Fruit fly (Drosophila melanogaster) whole organism, embryonic: ENCODE data around the gene CG11617.

Experiments
- ATbp ChIP-seq: fragments of 200-800 bp; sonication (Bioruptor generic); optimal IDR thresholded peaks from 2 replicates; lab custom pipeline; 2017; ENCODE audit warnings: missing biosample characterization, mild to moderate bottlenecking, missing genetic modification characterization, missing genetic modification reagents
- B-H1 ChIP-seq: fragments of 200-800 bp; sonication (Bioruptor generic); IDR thresholded peaks from 3 replicates; pipeline ENCODE4 v1.3.6; 2022; ENCODE audit warnings: missing biosample characterization, missing genetic modification characterization
- CG10565 ChIP-seq: fragments of 200-800 bp; sonication (Bioruptor generic); optimal IDR thresholded peaks from 3 replicates; lab custom pipeline; 2016; ENCODE audit warnings: missing biosample characterization, mild to moderate bottlenecking, missing genetic modification characterization
- CG10654 ChIP-seq: fragments of 200-800 bp; sonication (Bioruptor generic); optimal IDR thresholded peaks from 2 replicates; lab custom pipeline; 2016; ENCODE audit warnings: missing biosample characterization, missing genetic modification characterization
- CG13287 ChIP-seq: fragments of 200-800 bp; sonication (Bioruptor generic); IDR thresholded peaks from 2 replicates; pipeline ENCODE4 v1.3.6; 2022; ENCODE audit warnings: missing biosample characterization, missing genetic modification characterization; ENCODE audit not compliant: partially characterized antibody
- CG13296 ChIP-seq: fragments of 200-800 bp; sonication (Bioruptor generic); optimal IDR thresholded peaks from 3 replicates; lab custom pipeline; 2018; ENCODE audit warnings: missing biosample characterization, mild to moderate bottlenecking, missing genetic modification characterization
- CG13894 ChIP-seq: fragments of 200-800 bp; sonication (Bioruptor generic); optimal IDR thresholded peaks from 3 replicates; lab custom pipeline; 2018; ENCODE audit warnings: missing biosample characterization, mild to moderate bottlenecking, missing genetic modification characterization, moderate library complexity
- CG14050 ChIP-seq: fragments of 200-800 bp; sonication (Bioruptor generic); IDR thresholded peaks from 3 replicates; pipeline ENCODE4 v1.3.6; 2022; ENCODE audit warnings: missing biosample characterization, missing genetic modification characterization
- CG14441 ChIP-seq: fragments of 200-800 bp; sonication (Bioruptor generic); IDR thresholded peaks from 2 replicates; pipeline ENCODE4 v1.3.6; 2022; ENCODE audit warnings: missing biosample characterization, missing genetic modification characterization
- CG17328 ChIP-seq: fragments of 200-800 bp; sonication (Bioruptor generic); IDR thresholded peaks from 2 replicates; pipeline ENCODE4 v1.3.6; 2022; ENCODE audit warnings: missing biosample characterization, missing genetic modification characterization
- CG17912 ChIP-seq: fragments of 200-800 bp; sonication (Bioruptor generic); optimal IDR thresholded peaks from 2 replicates; lab custom pipeline; 2018; ENCODE audit warnings: missing biosample characterization, mild to moderate bottlenecking, missing genetic modification characterization
- CG18476 ChIP-seq: fragments of 200-800 bp; sonication (Bioruptor generic); optimal IDR thresholded peaks from 2 replicates; lab custom pipeline; 2016; ENCODE audit warnings: missing biosample characterization, mild to moderate bottlenecking, missing genetic modification characterization
- CG2678 ChIP-seq: fragments of 200-800 bp; sonication (Bioruptor generic); optimal IDR thresholded peaks from 3 replicates; lab custom pipeline; 2019; ENCODE audit warnings: missing biosample characterization, mild to moderate bottlenecking, missing genetic modification characterization, moderate library complexity
- CG31365 ChIP-seq: fragments of 200-800 bp; sonication (Bioruptor generic); optimal IDR thresholded peaks from 2 replicates; lab custom pipeline; 2018; ENCODE audit warnings: missing biosample characterization, mild to moderate bottlenecking, missing genetic modification characterization
- CG34376 ChIP-seq: fragments of 200-800 bp; sonication (Bioruptor generic); optimal IDR thresholded peaks from 2 replicates; lab custom pipeline; 2018; ENCODE audit warnings: missing biosample characterization, mild to moderate bottlenecking, missing genetic modification characterization
- CG5245 ChIP-seq: fragments of 200-800 bp; sonication (Bioruptor generic); optimal IDR thresholded peaks from 3 replicates; lab custom pipeline; 2016; ENCODE audit warnings: missing biosample characterization, missing genetic modification characterization
- CG6683 ChIP-seq: fragments of 200-800 bp; sonication (Bioruptor generic); optimal IDR thresholded peaks from 2 replicates; lab custom pipeline; 2017; ENCODE audit warnings: missing biosample characterization, mild to moderate bottlenecking, missing genetic modification characterization, missing genetic modification reagents
- CG7928 ChIP-seq: fragments of 200-800 bp; sonication (Bioruptor generic); optimal IDR thresholded peaks from 2 replicates; lab custom pipeline; 2017; ENCODE audit warnings: missing biosample characterization, mild to moderate bottlenecking, missing genetic modification characterization
- CG9876 ChIP-seq: fragments of 200-800 bp; sonication (Bioruptor generic); optimal IDR thresholded peaks from 2 replicates; lab custom pipeline; 2016; ENCODE audit warnings: missing biosample characterization, missing genetic modification characterization
- Dip2 ChIP-seq: fragments of 200-800 bp; sonication (Bioruptor generic); IDR thresholded peaks from 2 replicates; pipeline ENCODE4 v1.3.6; 2022; ENCODE audit warnings: missing biosample characterization, missing genetic modification characterization
- Eip74EF ChIP-seq, 2 experiments: fragments of 200-800 bp in 1 of 2; fragments of >200 bp in 1 of 2; sonication (Bioruptor generic) in 1 of 2; optimal IDR thresholded peaks; 2 replicates each; lab custom pipeline; 2017 to 2019; ENCODE audit warnings: missing biosample characterization in 2 of 2, missing genetic modification characterization in 2 of 2, mild to moderate bottlenecking in 1 of 2, moderate library complexity in 1 of 2
- Fer3 ChIP-seq: fragments of 200-800 bp; sonication (Bioruptor generic); optimal IDR thresholded peaks from 2 replicates; lab custom pipeline; 2018; ENCODE audit warnings: missing biosample characterization, mild to moderate bottlenecking, missing genetic modification characterization, moderate library complexity
- HmgD ChIP-seq: fragments of 200-800 bp; sonication (Bioruptor generic); optimal IDR thresholded peaks from 3 replicates; lab custom pipeline; 2016; ENCODE audit warnings: missing biosample characterization, missing genetic modification characterization
- Hmx ChIP-seq: fragments of 200-800 bp; sonication (Bioruptor generic); optimal IDR thresholded peaks from 2 replicates; lab custom pipeline; 2016; ENCODE audit warnings: missing biosample characterization, missing genetic modification characterization
- Nf-YA ChIP-seq: fragments of 200-800 bp; sonication (Bioruptor generic); IDR thresholded peaks from 2 replicates; pipeline ENCODE4 v1.3.6; 2022; ENCODE audit warnings: missing biosample characterization, missing genetic modification characterization
- Rfx ChIP-seq: fragments of 200-800 bp; sonication (Bioruptor generic); IDR thresholded peaks from 2 replicates; pipeline ENCODE4 v1.3.6; 2022; ENCODE audit warnings: missing biosample characterization, missing genetic modification characterization
- Rx ChIP-seq: fragments of 200-800 bp; sonication (Bioruptor generic); IDR thresholded peaks from 2 replicates; pipeline ENCODE4 v1.3.6; 2022; ENCODE audit warnings: missing biosample characterization, missing genetic modification characterization
- Taf1 ChIP-seq: fragments of 200-800 bp; sonication (Bioruptor generic); IDR thresholded peaks from 2 replicates; pipeline ENCODE4 v1.3.6; 2022; ENCODE audit warnings: missing biosample characterization, missing genetic modification characterization
- ab ChIP-seq: fragments of 200-800 bp; sonication (Bioruptor generic); optimal IDR thresholded peaks from 2 replicates; lab custom pipeline; 2016; ENCODE audit warnings: missing biosample characterization, missing genetic modification characterization
- az2 ChIP-seq: fragments of 200-800 bp; sonication (Bioruptor generic); optimal IDR thresholded peaks from 3 replicates; lab custom pipeline; 2016; ENCODE audit warnings: missing biosample characterization, missing genetic modification characterization
- bab2 ChIP-seq: fragments of 200-800 bp; sonication (Bioruptor generic); optimal IDR thresholded peaks from 2 replicates; lab custom pipeline; 2016; ENCODE audit warnings: missing biosample characterization, missing genetic modification characterization
- bigmax ChIP-seq: fragments of 200-800 bp; sonication (Bioruptor generic); optimal IDR thresholded peaks from 2 replicates; lab custom pipeline; 2018; ENCODE audit warnings: missing biosample characterization, mild to moderate bottlenecking, missing genetic modification characterization
- cad ChIP-seq: fragments of >200 bp; optimal IDR thresholded peaks from 2 replicates; lab custom pipeline; 2017; ENCODE audit warnings: missing biosample characterization, missing genetic modification characterization
- cas ChIP-seq: fragments of 200-800 bp; sonication (Bioruptor generic); IDR thresholded peaks from 2 replicates; pipeline ENCODE4 v1.3.6; 2022; ENCODE audit warnings: missing biosample characterization, missing genetic modification characterization
- crp ChIP-seq, 2 experiments: fragments of 200-800 bp; sonication (Bioruptor generic); optimal IDR thresholded peaks; 2 replicates in 1 of 2; 3 replicates in 1 of 2; lab custom pipeline; 2017; ENCODE audit warnings: missing biosample characterization in 2 of 2, missing genetic modification characterization in 2 of 2, mild to moderate bottlenecking in 1 of 2, moderate library complexity in 1 of 2
- da ChIP-seq: fragments of 200-800 bp; sonication (Bioruptor generic); optimal IDR thresholded peaks from 2 replicates; lab custom pipeline; 2016; ENCODE audit warnings: missing biosample characterization, missing genetic modification characterization
- dmrt11E ChIP-seq: fragments of 200-800 bp; sonication (Bioruptor generic); optimal IDR thresholded peaks from 3 replicates; lab custom pipeline; 2018; ENCODE audit warnings: missing biosample characterization, mild to moderate bottlenecking, missing genetic modification characterization, moderate library complexity
- ems ChIP-seq: fragments of 200-800 bp; sonication (Bioruptor generic); optimal IDR thresholded peaks from 3 replicates; lab custom pipeline; 2016; ENCODE audit warnings: missing biosample characterization, missing genetic modification characterization
- gfzf ChIP-seq: fragments of 200-800 bp; sonication (Bioruptor generic); optimal IDR thresholded peaks from 2 replicates; lab custom pipeline; 2016; ENCODE audit warnings: missing biosample characterization, mild to moderate bottlenecking, missing genetic modification characterization, moderate library complexity
- hth ChIP-seq: fragments of >200 bp; optimal IDR thresholded peaks from 2 replicates; lab custom pipeline; 2017; ENCODE audit warnings: inconsistent platforms
- klu ChIP-seq: fragments of 200-800 bp; sonication (Bioruptor generic); IDR thresholded peaks from 2 replicates; pipeline ENCODE4 v1.3.6; 2022; ENCODE audit warnings: missing biosample characterization, missing genetic modification characterization
- oc ChIP-seq: fragments of 200-800 bp; sonication (Bioruptor generic); optimal IDR thresholded peaks from 2 replicates; lab custom pipeline; 2018; ENCODE audit warnings: missing biosample characterization, mild to moderate bottlenecking, missing genetic modification characterization, moderate library complexity
- pb ChIP-seq: fragments of 200-800 bp; sonication (Bioruptor generic); optimal IDR thresholded peaks from 3 replicates; lab custom pipeline; 2016; ENCODE audit warnings: missing biosample characterization, missing genetic modification characterization
- pum ChIP-seq: fragments of 200-800 bp; sonication (Bioruptor generic); optimal IDR thresholded peaks from 2 replicates; lab custom pipeline; 2016; ENCODE audit warnings: missing biosample characterization, missing genetic modification characterization
- pzg ChIP-seq: fragments of 200-800 bp; sonication (Bioruptor generic); optimal IDR thresholded peaks from 3 replicates; lab custom pipeline; 2018; ENCODE audit warnings: missing biosample characterization, mild to moderate bottlenecking, missing genetic modification characterization, moderate library complexity
- scrt ChIP-seq: fragments of 200-800 bp; sonication (Bioruptor generic); optimal IDR thresholded peaks from 2 replicates; lab custom pipeline; 2018; ENCODE audit warnings: missing biosample characterization, mild to moderate bottlenecking, missing genetic modification characterization, moderate library complexity
- seq ChIP-seq: fragments of 200-800 bp; sonication (Bioruptor generic); IDR thresholded peaks from 2 replicates; pipeline ENCODE4 v1.3.6; 2022; ENCODE audit warnings: missing biosample characterization, missing genetic modification characterization
- slbo ChIP-seq: fragments of 200-800 bp; sonication (Bioruptor generic); IDR thresholded peaks from 2 replicates; pipeline ENCODE4 v1.3.6; 2022; ENCODE audit warnings: missing biosample characterization, missing genetic modification characterization
- sug ChIP-seq: fragments of 200-800 bp; optimal IDR thresholded peaks from 2 replicates; lab custom pipeline; 2019; ENCODE audit warnings: missing biosample characterization, mild to moderate bottlenecking, missing genetic modification characterization, moderate library complexity
- twi ChIP-seq: fragments of 200-800 bp; optimal IDR thresholded peaks from 2 replicates; lab custom pipeline; 2019; ENCODE audit warnings: missing biosample characterization, mild to moderate bottlenecking, missing genetic modification characterization, moderate library complexity
- zfh1 ChIP-seq: fragments of 200-800 bp; sonication (Bioruptor generic); IDR thresholded peaks from 3 replicates; pipeline ENCODE4 v1.3.6; 2022; ENCODE audit warnings: missing biosample characterization, missing genetic modification characterization

Gene CG11617

DNA sequence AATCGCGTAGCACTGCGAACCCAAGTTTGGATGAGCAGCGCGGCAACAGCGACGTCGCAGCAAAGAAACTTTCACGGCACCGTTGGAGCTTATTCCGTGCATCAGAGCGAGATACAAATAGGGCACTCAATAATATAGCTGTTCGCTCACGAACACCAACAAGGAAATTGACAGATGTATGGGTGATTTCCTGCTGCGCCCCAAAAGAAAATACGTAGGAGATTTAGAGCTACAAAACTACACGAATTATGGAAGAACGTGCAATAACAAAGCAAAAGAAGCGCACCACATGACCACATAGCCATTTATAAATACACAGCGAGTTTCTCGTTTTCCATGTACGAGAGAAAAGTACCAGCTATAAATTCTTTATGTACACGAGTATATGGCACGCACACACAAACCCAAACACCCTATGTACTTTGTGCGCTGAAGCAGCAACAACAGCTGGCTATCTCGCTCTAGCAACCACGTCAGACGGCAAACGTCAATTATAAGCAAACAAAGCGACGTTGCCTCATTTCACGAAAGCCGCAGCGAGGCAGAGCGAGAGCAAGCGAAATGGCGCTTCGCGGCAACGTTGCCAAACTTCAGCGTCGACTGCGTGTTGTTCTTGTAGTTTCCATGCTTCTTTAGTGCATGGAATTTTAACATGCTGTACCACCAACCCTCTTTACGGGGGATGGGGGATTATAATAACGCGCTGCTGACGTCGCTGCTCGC, 45.5 kb downstream of the CG11617 start (continued):
- TF ChIP-seq seq (GFP tag; lab: Robert Waterston, UW) (no peak), CG10565 (GFP tag; lab: Kevin White, UChicago) (no peak), CG5245 (GFP tag; lab: Kevin White, UChicago) (no peak), Taf1 (no peak), CG13296 (GFP tag; lab: Kevin White, UChicago) (peak; percentile 14), CG14050 (no peak), sug (tag; lab: Kevin White, UChicago) (peak; percentile 72), CG13894 (tag; lab: Kevin White, UChicago) (peak; percentile 63), cas (GFP tag; lab: Robert Waterston, UW) (no peak), Fer3 (no peak), CG17328 (GFP tag; lab: Robert Waterston, UW) (no peak), crp (GFP tag; optimal IDR thresholded peaks at IDR 0.05; lab: Kevin White, UChicago) (no peak), scrt (GFP tag; lab: Kevin White, UChicago) (peak; percentile 29), twi (tag; lab: Kevin White, UChicago) (peak; percentile 55), slbo (GFP tag; lab: Robert Waterston, UW) (no peak), pum (GFP tag; lab: Kevin White, UChicago) (no peak), dmrt11E (tag; lab: Kevin White, UChicago) (no peak), CG18476 (GFP tag; lab: Kevin White, UChicago) (no peak), zfh1 (GFP tag; lab: Robert Waterston, UW) (no peak), Dip2 (GFP tag; lab: Robert Waterston, UW) (no peak), CG13287 (GFP tag; lab: Robert Waterston, UW) (no peak), CG6683 (GFP tag; lab: Kevin White, UChicago) (peak; percentile 33), klu (GFP tag; lab: Robert Waterston, UW) (no peak), CG31365 (tag; lab: Kevin White, UChicago) (no peak), CG9876 (GFP tag; lab: Kevin White, UChicago) (no peak), da (GFP tag; lab: Kevin White, UChicago) (no peak), bab2 (GFP tag; lab: Kevin White, UChicago) (no peak), gfzf (no peak), Eip74EF (GFP tag; optimal IDR thresholded peaks at IDR 0.05; lab: Kevin White, UChicago) (peak in 1 of 2 experiments; percentile 62), pb (GFP tag; lab: Kevin White, UChicago) (no peak), CG10654 (GFP tag; lab: Kevin White, UChicago) (no peak), Hmx (GFP tag; lab: Kevin White, UChicago) (no peak), CG17912 (GFP tag; lab: Kevin White, UChicago) (peak; percentile 32), Nf-YA (GFP tag; lab: Robert Waterston, UW) (no peak), Rfx (GFP tag; lab: Robert Waterston, UW) (no peak), CG34376 (GFP tag; lab: Kevin White, UChicago) (peak; percentile 85), CG7928 (GFP tag; lab: Kevin White, UChicago) (peak; percentile 16), Rx (GFP tag; lab: Robert Waterston, UW) (no peak), hth (no peak), ems (no peak), CG14441 (GFP tag; lab: Robert Waterston, UW) (no peak), bigmax (no peak), az2 (GFP tag; lab: Kevin White, UChicago) (no peak), ab (peak; percentile 21), CG2678 (peak; percentile 27), pzg (GFP tag; lab: Kevin White, UChicago) (no peak), B-H1 (GFP tag; lab: Robert Waterston, UW) (no peak), oc (tag; lab: Kevin White, UChicago) (peak; percentile 68), ATbp (GFP tag; lab: Kevin White, UChicago) (no peak), HmgD (GFP tag; lab: Kevin White, UChicago) (peak; percentile 9), cad (GFP tag; lab: Kevin White, UChicago) (peak; percentile 63)
